Fruit fly (Drosophila melanogaster) S2 (cell line): ENCODE data around the gene Gr23a.

Experiments
- CG8478 ChIP-seq: fragments of >200 bp; optimal IDR thresholded peaks from 2 replicates; lab custom pipeline; 2018
- CTCF ChIP-seq, 2 experiments: fragments of >200 bp; optimal IDR thresholded peaks; 2 replicates each; lab custom pipeline; 2018

DNA sequence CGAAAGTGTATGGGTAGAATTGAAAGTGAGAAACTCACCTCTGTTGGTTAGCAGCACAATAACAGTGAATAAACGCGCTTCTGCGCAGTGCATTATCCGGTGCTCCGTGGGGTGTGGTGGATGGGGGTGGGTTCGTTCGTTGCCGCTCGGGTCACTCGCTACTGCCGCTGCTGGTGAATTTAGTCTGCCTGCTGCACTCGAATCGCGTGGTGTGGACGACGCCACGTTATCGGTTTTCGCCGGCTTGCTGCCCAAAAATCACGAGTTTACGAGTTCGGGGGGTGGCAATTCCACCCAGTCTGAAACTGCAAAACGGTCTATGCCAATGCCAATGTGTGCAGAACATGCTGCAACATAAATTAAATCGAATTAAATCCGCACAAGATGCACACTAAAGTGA, 7.9 kb downstream of the Gr23a start, which contains the start of gene Tmtc1:
- no peak for TF ChIP-seq CG8478 (lab: Kevin White, UChicago)
- TF ChIP-seq CTCF (optimal IDR thresholded peaks at IDR 0.05; lab: Kevin White, UChicago), result no peak
